Worm (Caenorhabditis elegans): ENCODE results near the gene C05B5.8.
"Not testable (repeated sequence)": the region's sequence is repeated elsewhere in the genome, so short reads cannot be mapped to it uniquely, and the experiment has no call there.

The C05B5.8 gene

ce11 chrIII:10006734-10007348, at the start of gene C05B5.8:
C05B5.8 (minus strand) TSS chrIII:10006784.
- TF ChIP-seq cey-2 (tag; optimal IDR thresholded peaks at IDR 0.05; ENCODE audit: borderline replicate concordance, insufficient read depth) (peak; percentile 50), saeg-2 (GFP tag; IDR thresholded peaks at IDR 0.05) (no peak), sdz-12 (GFP tag; optimal IDR thresholded peaks at IDR 0.05) (no peak), unc-62 (GFP tag; optimal IDR thresholded peaks at IDR 0.05 in 1 of 2) (peak in 1 of 2 experiments; percentile 79), unc-62 (tag; optimal IDR thresholded peaks at IDR 0.05) (no peak), daf-12 (tag; optimal IDR thresholded peaks at IDR 0.05) (no peak), ceh-32 (tag; optimal IDR thresholded peaks at IDR 0.05; ENCODE audit: poor library complexity) (no peak), nhr-25 (tag; optimal IDR thresholded peaks at IDR 0.05; ENCODE audit: borderline replicate concordance, insufficient read depth) (no peak), daf-8 (GFP tag; IDR thresholded peaks at IDR 0.05) (no peak), aha-1 (tag) (peak; percentile 60), ceh-82 (tag; optimal IDR thresholded peaks at IDR 0.05) (no peak), daf-19 (GFP tag; conservative IDR thresholded peaks at IDR 0.05) (no peak), hlh-30 (tag; optimal IDR thresholded peaks at IDR 0.05; ENCODE audit: insufficient read depth) (peak; percentile 14), snpc-1.2 (GFP tag; IDR thresholded peaks at IDR 0.05) (no peak), nhr-77 (tag; optimal IDR thresholded peaks at IDR 0.05) (no peak)

ce11 chrIII:10056033-10056432, 49.4 kb upstream of the C05B5.8 start, which contains the start of gene T16G12.10:
T16G12.10 (minus strand) TSS chrIII:10056133.
- no peak for TF ChIP-seq lin-39 (tag; optimal IDR thresholded peaks at IDR 0.05)
- TF ChIP-seq nhr-11 (tag; optimal IDR thresholded peaks at IDR 0.05), result no peak
- TF ChIP-seq nhr-111 (GFP tag; optimal IDR thresholded peaks at IDR 0.05), result no peak

ce11 chrIII:10053312-10053711, 46.7 kb upstream of the C05B5.8 start, which contains the start of gene T16G12.12:
T16G12.12 (plus strand) TSS chrIII:10053612.
- TF ChIP-seq egl-27 (tag; optimal IDR thresholded peaks at IDR 0.05); mep-1 (tag; optimal IDR thresholded peaks at IDR 0.05); unc-130 (GFP tag; optimal IDR thresholded peaks at IDR 0.05): not testable (repeated sequence)

ce11 chrIII:10050321-10050720, 43.7 kb upstream of the C05B5.8 start, which contains the start of gene T16G12.3:
T16G12.3 (plus strand) TSS chrIII:10050621.
- not testable (repeated sequence) for TF ChIP-seq hif-1 (tag; optimal IDR thresholded peaks at IDR 0.05); F37D6.2 (tag; optimal IDR thresholded peaks at IDR 0.05); saeg-2 (GFP tag; IDR thresholded peaks at IDR 0.05)

- TF ChIP-seq nhr-28 (tag; optimal IDR thresholded peaks at IDR 0.05) (peak; percentile 64), dmd-6 (GFP tag; IDR thresholded peaks at IDR 0.05) (peak; percentile 70), hlh-11 (tag; optimal IDR thresholded peaks at IDR 0.05) (peak; percentile 42), tra-1 (GFP tag; IDR thresholded peaks at IDR 0.05) (peak; percentile 39; the same call in 1 of the 2 replicates), nhr-48 (tag; optimal IDR thresholded peaks at IDR 0.05) (no peak), arid-1 (GFP tag; conservative IDR thresholded peaks at IDR 0.05) (no peak), pqm-1 (tag; optimal IDR thresholded peaks at IDR 0.05) (peak; percentile 68)
These were observed 43.1 kb upstream of the C05B5.8 start, which contains the start of gene T16G12.1 for ce11 chrIII:10049682-10050081. T16G12.1 (minus strand) TSS chrIII:10049857.

ce11 chrIII:10040013-10040412, 33.4 kb upstream of the C05B5.8 start, which contains the start of gene T16G12.7:
T16G12.7 (minus strand) TSS chrIII:10040113.
- TF ChIP-seq hlh-30 (tag; optimal IDR thresholded peaks at IDR 0.05; ENCODE audit: insufficient read depth), result no peak
- no peak for TF ChIP-seq aly-2 (tag; optimal IDR thresholded peaks at IDR 0.05)
- TF ChIP-seq mdl-1 (tag; optimal IDR thresholded peaks at IDR 0.05), result no peak
- TF ChIP-seq lin-39 (tag; optimal IDR thresholded peaks at IDR 0.05), result no peak
- no peak for TF ChIP-seq dmd-6 (GFP tag; IDR thresholded peaks at IDR 0.05)
